Worm (Caenorhabditis elegans): ENCODE data around the gene nfx-1.

ce11 chrIII:6396381-6396780 is 21.2 kb downstream of the nfx-1 start:
- TF ChIP-seq pag-3 (tag; optimal IDR thresholded peaks at IDR 0.05; ENCODE audit: borderline replicate concordance) (no peak), lin-11 (tag; optimal IDR thresholded peaks at IDR 0.05) (no peak), tbx-2 (tag; optimal IDR thresholded peaks at IDR 0.05) (no peak), syd-9 (tag; optimal IDR thresholded peaks at IDR 0.05) (no peak)

Measured in whole organism, late embryonic.